Worm (Caenorhabditis elegans): Measurements from ENCODE around the gene memb-1.

memb-1 gene

ce11 chrX:9465722-9466132 is 24.4 kb upstream of the memb-1 start (continued):
- peak; percentile 99 for TF ChIP-seq egl-13 (tag; optimal IDR thresholded peaks at IDR 0.05)
- peak; percentile 98 for TF ChIP-seq xbp-1 (tag; optimal IDR thresholded peaks at IDR 0.05)
- peak; percentile 97 for TF ChIP-seq zip-4 (GFP tag; optimal IDR thresholded peaks at IDR 0.05)
- TF ChIP-seq lir-3 (tag; optimal IDR thresholded peaks at IDR 0.05; ENCODE audit: poor library complexity): peak; percentile 94
- peak; percentile 74 for TF ChIP-seq nhr-28 (tag; optimal IDR thresholded peaks at IDR 0.05)
- peak; percentile 97 to 99 (median 99) for TF ChIP-seq ceh-82 (tag; optimal IDR thresholded peaks at IDR 0.05)
- TF ChIP-seq lin-13 (GFP tag; optimal IDR thresholded peaks at IDR 0.05): peak; percentile 99
- no peak for TF ChIP-seq hlh-17 (GFP tag; optimal IDR thresholded peaks at IDR 0.05; ENCODE audit: borderline replicate concordance)
- peak; percentile 95 for TF ChIP-seq unc-86 (tag; optimal IDR thresholded peaks at IDR 0.05)
- peak; percentile 100 for TF ChIP-seq snu-23 (GFP tag; optimal IDR thresholded peaks at IDR 0.05)
- TF ChIP-seq lin-35 (GFP tag; optimal IDR thresholded peaks at IDR 0.05): peak; percentile 68 to 93
- TF ChIP-seq mef-2 (tag; optimal IDR thresholded peaks at IDR 0.05): peak; percentile 66
- TF ChIP-seq elt-2 (tag; optimal IDR thresholded peaks at IDR 0.05): peak; percentile 96
- TF ChIP-seq nhr-76 (tag; optimal IDR thresholded peaks at IDR 0.05): peak; percentile 100
- TF ChIP-seq aly-2 (tag; optimal IDR thresholded peaks at IDR 0.05): peak; percentile 99
- no peak for TF ChIP-seq ama-1 (optimal IDR thresholded peaks at IDR 0.05)
- TF ChIP-seq nhr-77 (tag; optimal IDR thresholded peaks at IDR 0.05): peak; percentile 99
- TF ChIP-seq vab-15 (tag; optimal IDR thresholded peaks at IDR 0.05): peak; percentile 71
- TF ChIP-seq ceh-8 (GFP tag; optimal IDR thresholded peaks at IDR 0.05): peak; percentile 99
- TF ChIP-seq nhr-71 (tag; optimal IDR thresholded peaks at IDR 0.05): peak; percentile 99
- no peak for TF ChIP-seq alr-1 (tag; optimal IDR thresholded peaks at IDR 0.05; ENCODE audit: borderline replicate concordance)
- peak; percentile 35 for TF ChIP-seq F16B12.6 (tag; optimal IDR thresholded peaks at IDR 0.05)
- peak; percentile 100 for TF ChIP-seq jun-1 (tag; optimal IDR thresholded peaks at IDR 0.05)
- peak; percentile 51 for TF ChIP-seq C34B4.2 (tag; optimal IDR thresholded peaks at IDR 0.05)
- peak; percentile 97 for TF ChIP-seq mab-9 (GFP tag; IDR thresholded peaks at IDR 0.05)
- TF ChIP-seq ces-1 (GFP tag; optimal IDR thresholded peaks at IDR 0.05): peak; percentile 87
- peak; percentile 94 for TF ChIP-seq sup-37 (GFP tag; optimal IDR thresholded peaks at IDR 0.05)
- TF ChIP-seq egl-27 (tag; optimal IDR thresholded peaks at IDR 0.05): peak; percentile 93
- peak; percentile 22 for TF ChIP-seq Y116A8C.19 (tag; optimal IDR thresholded peaks at IDR 0.05; ENCODE audit: borderline replicate concordance)
- peak; percentile 99 for TF ChIP-seq ztf-4 (tag; optimal IDR thresholded peaks at IDR 0.05)
- peak; percentile 87 for TF ChIP-seq nhr-84 (tag; optimal IDR thresholded peaks at IDR 0.05)
- peak; percentile 61 for TF ChIP-seq blmp-1 (tag; optimal IDR thresholded peaks at IDR 0.05)
- peak; percentile 50 for TF ChIP-seq lin-15B (tag; optimal IDR thresholded peaks at IDR 0.05)
- peak; percentile 85 for TF ChIP-seq aha-1 (tag; optimal IDR thresholded peaks at IDR 0.05)
- TF ChIP-seq ceh-88 (GFP tag; IDR thresholded peaks at IDR 0.05): peak; percentile 97
- TF ChIP-seq hlh-4 (tag; optimal IDR thresholded peaks at IDR 0.05): peak; percentile 85
- peak; percentile 95 to 96 for TF ChIP-seq lsy-2 (tag; optimal IDR thresholded peaks at IDR 0.05)
- peak; percentile 98 for TF ChIP-seq lin-14 (GFP tag; optimal IDR thresholded peaks at IDR 0.05)
- TF ChIP-seq ztf-11 (tag; optimal IDR thresholded peaks at IDR 0.05): peak; percentile 79 to 96
- TF ChIP-seq swsn-7 (tag; optimal IDR thresholded peaks at IDR 0.05): peak; percentile 99
- peak; percentile 91 for TF ChIP-seq efl-3 (GFP tag; optimal IDR thresholded peaks at IDR 0.05)
- peak; percentile 100 for TF ChIP-seq lin-39 (tag; optimal IDR thresholded peaks at IDR 0.05)
- peak in 5 of 6 experiments; percentile 44 to 100 (median 92) for TF ChIP-seq elt-3 (tag; optimal IDR thresholded peaks at IDR 0.05)
- peak; percentile 92 for TF ChIP-seq isw-1 (GFP tag; IDR thresholded peaks at IDR 0.05)
- peak; percentile 93 for TF ChIP-seq snpc-4 (tag; optimal IDR thresholded peaks at IDR 0.05)
- TF ChIP-seq fkh-4 (tag; optimal IDR thresholded peaks at IDR 0.05; ENCODE audit: borderline replicate concordance): peak; percentile 96
- TF ChIP-seq tbx-2 (tag; optimal IDR thresholded peaks at IDR 0.05): peak; percentile 99
- peak; percentile 100 for TF ChIP-seq mep-1 (tag; optimal IDR thresholded peaks at IDR 0.05)
- TF ChIP-seq ceh-63 (GFP tag; optimal IDR thresholded peaks at IDR 0.05): peak; percentile 44
- peak; percentile 100 for TF ChIP-seq nhr-237 (tag; optimal IDR thresholded peaks at IDR 0.05)
- peak; percentile 100 for TF ChIP-seq dsc-1 (tag; optimal IDR thresholded peaks at IDR 0.05)
- TF ChIP-seq fkh-10 (GFP tag; optimal IDR thresholded peaks at IDR 0.05): peak; percentile 100

Data from whole organism, L1 larva.